Fruit fly (Drosophila melanogaster) whole organism, embryonic: Measurements from ENCODE around the gene CG15353.

ENCODE experiments used
- BEAF-32 ChIP-seq: fragments of 200-800 bp; sonication (Bioruptor generic); optimal IDR thresholded peaks from 3 replicates; lab custom pipeline; 2017; ENCODE audit warnings: missing biosample characterization, missing genetic modification characterization, mild to moderate bottlenecking, moderate library complexity, missing genetic modification reagents
- Blimp-1 ChIP-seq: fragments of 200-800 bp; sonication (Bioruptor generic); optimal IDR thresholded peaks from 3 replicates; lab custom pipeline; 2018; ENCODE audit warnings: missing biosample characterization, missing genetic modification characterization, mild to moderate bottlenecking, moderate library complexity, missing genetic modification reagents
- CG12744 ChIP-seq: fragments of 200-800 bp; sonication (Bioruptor generic); optimal IDR thresholded peaks from 2 replicates; lab custom pipeline; 2016; ENCODE audit warnings: missing biosample characterization, missing genetic modification characterization
- CG13287 ChIP-seq: fragments of 200-800 bp; sonication (Bioruptor generic); IDR thresholded peaks from 2 replicates; pipeline ENCODE4 v1.3.6; 2022; ENCODE audit warnings: missing biosample characterization, missing genetic modification characterization; ENCODE audit not compliant: partially characterized antibody
- CG13424 ChIP-seq: fragments of 200-800 bp; sonication (Bioruptor generic); optimal IDR thresholded peaks from 2 replicates; lab custom pipeline; 2019; ENCODE audit warnings: missing biosample characterization, mild to moderate bottlenecking, missing genetic modification characterization, moderate library complexity
- CG15269 ChIP-seq: fragments of 200-800 bp; sonication (Bioruptor generic); optimal IDR thresholded peaks from 2 replicates; lab custom pipeline; 2018; ENCODE audit warnings: missing biosample characterization, mild to moderate bottlenecking, missing genetic modification characterization, moderate library complexity
- CG1603 ChIP-seq: fragments of 200-800 bp; sonication (Bioruptor generic); optimal IDR thresholded peaks from 2 replicates; lab custom pipeline; 2019; ENCODE audit warnings: missing biosample characterization, mild to moderate bottlenecking, missing genetic modification characterization, moderate library complexity
- CG17186 ChIP-seq: fragments of 200-800 bp; sonication (Bioruptor generic); optimal IDR thresholded peaks from 3 replicates; lab custom pipeline; 2017; ENCODE audit warnings: missing biosample characterization, missing genetic modification reagents, missing genetic modification characterization
- CG2120 ChIP-seq: fragments of 200-800 bp; sonication (Bioruptor generic); optimal IDR thresholded peaks from 3 replicates; lab custom pipeline; 2016; ENCODE audit warnings: missing biosample characterization, missing genetic modification characterization
- CG2129 ChIP-seq: fragments of 200-800 bp; sonication (Bioruptor generic); IDR thresholded peaks from 2 replicates; pipeline ENCODE4 v1.3.6; 2022; ENCODE audit warnings: missing biosample characterization, missing genetic modification characterization; ENCODE audit not compliant: partially characterized antibody
- CG30403 ChIP-seq: fragments of 200-800 bp; sonication (Bioruptor generic); optimal IDR thresholded peaks from 3 replicates; lab custom pipeline; 2016; ENCODE audit warnings: missing biosample characterization, missing genetic modification characterization
- CG3163 ChIP-seq: fragments of 200-800 bp; sonication (Bioruptor generic); optimal IDR thresholded peaks from 3 replicates; lab custom pipeline; 2016; ENCODE audit warnings: missing biosample characterization, missing genetic modification characterization
- CG34224 ChIP-seq: fragments of 200-800 bp; sonication (Bioruptor generic); IDR thresholded peaks from 3 replicates; pipeline ENCODE4 v1.3.6; 2022; ENCODE audit warnings: missing biosample characterization, missing genetic modification characterization; ENCODE audit not compliant: partially characterized antibody
- CG34422 ChIP-seq: fragments of 200-800 bp; sonication (Bioruptor generic); IDR thresholded peaks from 3 replicates; pipeline ENCODE4 v1.3.6; 2022; ENCODE audit warnings: missing biosample characterization, missing genetic modification characterization
- CG6654 ChIP-seq: fragments of 200-800 bp; sonication (Bioruptor generic); optimal IDR thresholded peaks from 2 replicates; lab custom pipeline; 2017; ENCODE audit warnings: missing biosample characterization, mild to moderate bottlenecking, missing genetic modification characterization
- CG6791 ChIP-seq: fragments of 200-800 bp; sonication (Bioruptor generic); IDR thresholded peaks from 3 replicates; pipeline ENCODE4 v1.3.6; 2022; ENCODE audit warnings: missing biosample characterization, missing genetic modification characterization; ENCODE audit not compliant: partially characterized antibody
- CG7786 ChIP-seq: fragments of 200-800 bp; sonication (Bioruptor generic); optimal IDR thresholded peaks from 2 replicates; lab custom pipeline; 2016; ENCODE audit warnings: missing biosample characterization, missing genetic modification characterization
- CG8924 ChIP-seq: fragments of 200-800 bp; optimal IDR thresholded peaks from 3 replicates; lab custom pipeline; 2019; ENCODE audit warnings: missing biosample characterization, mild to moderate bottlenecking, missing genetic modification characterization, moderate library complexity
- CG9437 ChIP-seq: fragments of 200-800 bp; sonication (Bioruptor generic); optimal IDR thresholded peaks from 2 replicates; lab custom pipeline; 2018; ENCODE audit warnings: missing biosample characterization, mild to moderate bottlenecking, missing genetic modification characterization
- CG9932 ChIP-seq: fragments of 200-800 bp; sonication (Bioruptor generic); IDR thresholded peaks from 2 replicates; pipeline ENCODE4 v1.3.6; 2022; ENCODE audit warnings: missing biosample characterization, missing genetic modification characterization
- Dbx ChIP-seq: fragments of 200-800 bp; sonication (Bioruptor generic); IDR thresholded peaks from 3 replicates; pipeline ENCODE4 v1.3.6; 2022; ENCODE audit warnings: missing biosample characterization, missing genetic modification characterization
- Dll ChIP-seq: fragments of 200-800 bp; sonication (Bioruptor generic); IDR thresholded peaks from 4 replicates; pipeline ENCODE4 v1.3.6; 2022; ENCODE audit warnings: missing biosample characterization, missing genetic modification characterization; ENCODE audit not compliant: partially characterized antibody
- Doc3 ChIP-seq: fragments of 200-800 bp; sonication (Bioruptor generic); IDR thresholded peaks from 3 replicates; pipeline ENCODE4 v1.3.6; 2022; ENCODE audit warnings: missing biosample characterization, missing genetic modification characterization; ENCODE audit not compliant: partially characterized antibody
- Drgx ChIP-seq: fragments of 200-800 bp; sonication (Bioruptor generic); IDR thresholded peaks from 2 replicates; pipeline ENCODE4 v1.3.6; 2022; ENCODE audit warnings: missing biosample characterization, missing genetic modification characterization
- ERR ChIP-seq: fragments of 200-800 bp; sonication (Bioruptor generic); optimal IDR thresholded peaks from 2 replicates; lab custom pipeline; 2016; ENCODE audit warnings: missing biosample characterization, missing genetic modification characterization
- Hmr ChIP-seq: fragments of 200-800 bp; sonication (Bioruptor generic); optimal IDR thresholded peaks from 3 replicates; lab custom pipeline; 2017; ENCODE audit warnings: mild to moderate bottlenecking, missing biosample characterization, missing genetic modification reagents, missing genetic modification characterization
- Hr51 ChIP-seq, 2 experiments: fragments of 200-800 bp; sonication (Bioruptor generic); optimal IDR thresholded peaks; 2 replicates in 1 of 2; 3 replicates in 1 of 2; lab custom pipeline; 2016 to 2018; ENCODE audit warnings: missing biosample characterization in 2 of 2, missing genetic modification characterization in 2 of 2, mild to moderate bottlenecking in 1 of 2, moderate library complexity in 1 of 2
- Jarid2 ChIP-seq: fragments of 200-800 bp; sonication (Bioruptor generic); optimal IDR thresholded peaks from 3 replicates; lab custom pipeline; 2017; ENCODE audit warnings: mild to moderate bottlenecking, missing biosample characterization, missing genetic modification reagents, missing genetic modification characterization
- Oli ChIP-seq: fragments of 200-800 bp; sonication (Bioruptor generic); optimal IDR thresholded peaks from 2 replicates; lab custom pipeline; 2018; ENCODE audit warnings: missing biosample characterization, mild to moderate bottlenecking, missing genetic modification characterization, moderate library complexity
- Opbp ChIP-seq: fragments of 200-800 bp; sonication (Bioruptor generic); IDR thresholded peaks from 3 replicates; pipeline ENCODE4 v1.3.6; 2022; ENCODE audit warnings: missing biosample characterization, missing genetic modification characterization; ENCODE audit not compliant: partially characterized antibody
- Ptx1 ChIP-seq: fragments of 200-800 bp; sonication (Bioruptor generic); IDR thresholded peaks from 2 replicates; pipeline ENCODE4 v1.3.6; 2022; ENCODE audit warnings: missing biosample characterization, missing genetic modification characterization
- Rfx ChIP-seq: fragments of 200-800 bp; sonication (Bioruptor generic); IDR thresholded peaks from 2 replicates; pipeline ENCODE4 v1.3.6; 2022; ENCODE audit warnings: missing biosample characterization, missing genetic modification characterization
- Sox100B ChIP-seq: fragments of 200-800 bp; sonication (Bioruptor generic); optimal IDR thresholded peaks from 3 replicates; lab custom pipeline; 2018; ENCODE audit warnings: missing biosample characterization, mild to moderate bottlenecking, missing genetic modification characterization
- Sox102F ChIP-seq: fragments of 200-800 bp; sonication (Bioruptor generic); optimal IDR thresholded peaks from 2 replicates; lab custom pipeline; 2018; ENCODE audit warnings: missing biosample characterization, mild to moderate bottlenecking, missing genetic modification characterization, moderate library complexity
- Xbp1 ChIP-seq: fragments of 200-800 bp; sonication (Bioruptor generic); optimal IDR thresholded peaks from 3 replicates; lab custom pipeline; 2016; ENCODE audit warnings: missing biosample characterization, mild to moderate bottlenecking, missing genetic modification characterization
- al ChIP-seq: fragments of 200-800 bp; sonication (Bioruptor generic); IDR thresholded peaks from 2 replicates; pipeline ENCODE4 v1.3.6; 2022; ENCODE audit warnings: missing biosample characterization, missing genetic modification characterization
- chinmo ChIP-seq: fragments of 200-800 bp; sonication (Bioruptor generic); IDR thresholded peaks from 4 replicates; pipeline ENCODE4 v1.3.6; 2022; ENCODE audit warnings: missing biosample characterization, missing genetic modification characterization; ENCODE audit not compliant: partially characterized antibody
- dysf ChIP-seq: fragments of 200-800 bp; sonication (Bioruptor generic); IDR thresholded peaks from 3 replicates; pipeline ENCODE4 v1.3.6; 2022; ENCODE audit warnings: missing biosample characterization, missing genetic modification characterization
- hb ChIP-seq: fragments of 200-800 bp; sonication (Bioruptor generic); IDR thresholded peaks from 3 replicates; pipeline ENCODE4 v1.3.6; 2022; ENCODE audit warnings: missing biosample characterization, missing genetic modification characterization; ENCODE audit not compliant: partially characterized antibody
- inv ChIP-seq: fragments of 200-800 bp; sonication (Bioruptor generic); IDR thresholded peaks from 2 replicates; pipeline ENCODE4 v1.3.6; 2022; ENCODE audit warnings: missing biosample characterization, missing genetic modification characterization; ENCODE audit not compliant: partially characterized antibody
- lab ChIP-seq: fragments of 200-800 bp; sonication (Bioruptor generic); optimal IDR thresholded peaks from 3 replicates; lab custom pipeline; 2017; ENCODE audit warnings: missing biosample characterization, missing genetic modification characterization, mild to moderate bottlenecking, moderate library complexity, missing genetic modification reagents
- mld ChIP-seq: fragments of 200-800 bp; sonication (Bioruptor generic); IDR thresholded peaks from 3 replicates; pipeline ENCODE4 v1.3.6; 2022; ENCODE audit warnings: missing biosample characterization, missing genetic modification characterization; ENCODE audit not compliant: partially characterized antibody
- phol ChIP-seq: fragments of 200-800 bp; sonication (Bioruptor generic); optimal IDR thresholded peaks from 3 replicates; lab custom pipeline; 2018; ENCODE audit warnings: missing biosample characterization, mild to moderate bottlenecking, missing genetic modification characterization, moderate library complexity
- schlank ChIP-seq: fragments of 200-800 bp; sonication (Bioruptor generic); optimal IDR thresholded peaks from 2 replicates; lab custom pipeline; 2018; ENCODE audit warnings: missing biosample characterization, mild to moderate bottlenecking, missing genetic modification characterization
- sr ChIP-seq: fragments of 200-800 bp; sonication (Bioruptor generic); IDR thresholded peaks from 3 replicates; pipeline ENCODE4 v1.3.6; 2022; ENCODE audit warnings: missing biosample characterization, missing genetic modification characterization
- vnd ChIP-seq: fragments of 200-800 bp; sonication (Bioruptor generic); IDR thresholded peaks from 3 replicates; pipeline ENCODE4 v1.3.6; 2022; ENCODE audit warnings: missing biosample characterization, missing genetic modification characterization; ENCODE audit not compliant: partially characterized antibody

The CG15353 gene

dm6 chr2L:1987434-1988191, 19.4 kb downstream of the CG15353 start, which contains the start of gene Got2 (continued):
- TF ChIP-seq Sox102F (GFP tag; lab: Kevin White, UChicago) (peak; percentile 49), CG6791 (GFP tag; lab: Robert Waterston, UW) (peak; percentile 68; the same call in 2 of the 3 replicates), CG3163 (GFP tag; lab: Kevin White, UChicago) (no peak), Opbp (GFP tag; lab: Robert Waterston, UW) (peak; percentile 78), CG6654 (no peak), Blimp-1 (peak; percentile 26), Dll (GFP tag; lab: Robert Waterston, UW) (peak; percentile 82), mld (GFP tag; lab: Robert Waterston, UW) (peak; percentile 70; the same call in 1 of the 3 replicates), CG13424 (tag; lab: Kevin White, UChicago) (peak; percentile 2), CG8924 (tag; lab: Kevin White, UChicago) (peak; percentile 28), Hr51 (GFP tag; optimal IDR thresholded peaks at IDR 0.05; lab: Kevin White, UChicago) (peak in 1 of 2 experiments; percentile 23), chinmo (peak; percentile 90; the same call in 3 of the 4 replicates), Hmr (GFP tag; lab: Kevin White, UChicago) (peak; percentile 70), dysf (peak; percentile 22; the same call in 1 of the 3 replicates), Dbx (GFP tag; lab: Robert Waterston, UW) (0 out of 3 replicates have a peak, but pooled peaks have one; percentile 29), Doc3 (peak; percentile 79), Ptx1 (GFP tag; lab: Robert Waterston, UW) (peak; percentile 44; the same call in 1 of the 2 replicates), inv (GFP tag; lab: Robert Waterston, UW) (peak; percentile 87), lab (GFP tag; lab: Kevin White, UChicago) (peak; percentile 34), ERR (peak; percentile 92), CG13287 (GFP tag; lab: Robert Waterston, UW) (peak; percentile 93), CG9932 (GFP tag; lab: Robert Waterston, UW) (peak; percentile 62), CG1603 (tag; lab: Kevin White, UChicago) (peak; percentile 24), hb (GFP tag; lab: Robert Waterston, UW) (peak; percentile 77; the same call in 2 of the 3 replicates), Sox100B (GFP tag; lab: Kevin White, UChicago) (peak; percentile 47), Oli (tag; lab: Kevin White, UChicago) (peak; percentile 31), CG30403 (GFP tag; lab: Kevin White, UChicago) (peak; percentile 35), Drgx (GFP tag; lab: Robert Waterston, UW) (peak; percentile 36; the same call in 1 of the 2 replicates), CG15269 (tag; lab: Kevin White, UChicago) (peak; percentile 29), CG34224 (GFP tag; lab: Robert Waterston, UW) (peak; percentile 69), CG2120 (peak; percentile 52), phol (tag; lab: Kevin White, UChicago) (no peak), CG12744 (GFP tag; lab: Kevin White, UChicago) (no peak), CG2129 (GFP tag; lab: Robert Waterston, UW) (peak; percentile 18; the same call in 1 of the 2 replicates), sr (GFP tag; lab: Robert Waterston, UW) (peak; percentile 89), CG9437 (GFP tag; lab: Kevin White, UChicago) (peak; percentile 61), CG34422 (GFP tag; lab: Robert Waterston, UW) (peak; percentile 63; the same call in 1 of the 3 replicates), CG17186 (GFP tag; lab: Kevin White, UChicago) (no peak), schlank (tag; lab: Kevin White, UChicago) (no peak), BEAF-32 (GFP tag; lab: Kevin White, UChicago) (peak; percentile 80), Rfx (GFP tag; lab: Robert Waterston, UW) (peak; percentile 65), al (0 out of 2 replicates have a peak, but pooled peaks have one; percentile 26), Jarid2 (GFP tag; lab: Kevin White, UChicago) (peak; percentile 9), CG7786 (peak; percentile 8), vnd (GFP tag; lab: Robert Waterston, UW) (peak; percentile 78), Xbp1 (GFP tag; lab: Kevin White, UChicago) (peak; percentile 27)
